Worm (Caenorhabditis elegans): ENCODE data around the gene Y38H6C.18.

DNA sequence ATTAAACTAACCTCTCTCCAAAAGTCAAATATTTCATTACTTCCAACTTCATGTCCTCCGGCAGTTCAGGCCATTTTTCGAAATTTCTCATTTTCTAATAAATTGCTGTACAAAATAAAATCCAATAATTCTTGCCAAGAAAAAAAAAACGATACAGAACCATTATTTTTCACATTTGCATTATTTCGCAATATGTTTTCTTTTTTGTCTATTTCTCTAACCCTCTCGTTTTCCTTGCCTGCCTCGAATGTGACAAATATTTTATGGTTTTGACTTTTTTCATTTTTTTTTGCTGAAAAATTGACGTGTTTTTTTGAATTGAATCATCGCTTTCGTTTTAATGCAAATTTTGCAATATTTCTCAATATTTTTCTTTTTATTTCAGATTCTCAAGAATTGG is 24.7 kb downstream of the Y38H6C.18 start, which contains the start of the genes Y38H6C.9 and fbxa-150:
- TF ChIP-seq ces-1 (GFP tag; optimal IDR thresholded peaks at IDR 0.05) (no peak), Y5F2A.4 (GFP tag; optimal IDR thresholded peaks at IDR 0.05) (no peak), nhr-11 (tag; optimal IDR thresholded peaks at IDR 0.05) (no peak)
